Worm (Caenorhabditis elegans) whole organism, young adult: Measurements from ENCODE around the gene col-90.

ENCODE experiments used
- B0261.1 ChIP-seq: sonication (generic microtip); optimal IDR thresholded peaks from 2 replicates; lab custom pipeline; 2016; ENCODE audit warnings: mild to moderate bottlenecking, missing genetic modification characterization, moderate library complexity, missing compliant biosample characterization
- C17E4.6 ChIP-seq: fragments of 200-800 bp; sonication (Bioruptor generic); IDR thresholded peaks from 2 replicates; pipeline ENCODE4 v1.3.6; 2022; ENCODE audit warnings: missing genetic modification reagents, missing genetic modification characterization, missing compliant biosample characterization
- D2030.7 ChIP-seq: fragments of 200-800 bp; sonication (Bioruptor generic); IDR thresholded peaks from 2 replicates; pipeline ENCODE4 v1.3.6; 2022; ENCODE audit warnings: missing genetic modification reagents, missing genetic modification characterization, missing compliant biosample characterization
- F23B12.7 ChIP-seq: sonication (generic microtip); optimal IDR thresholded peaks from 2 replicates; lab custom pipeline; 2017; ENCODE audit warnings: missing genetic modification characterization, mild to moderate bottlenecking, missing compliant biosample characterization, antibody characterized with exemption, moderate library complexity; ENCODE audit not compliant: insufficient read depth
- F33H1.4 ChIP-seq: fragments of 200-800 bp; sonication (Bioruptor generic); IDR thresholded peaks from 2 replicates; pipeline ENCODE4 v1.3.6; 2022; ENCODE audit warnings: missing genetic modification reagents, missing genetic modification characterization, missing compliant biosample characterization
- F37B4.10 ChIP-seq: fragments of 200-800 bp; sonication (Bioruptor generic); IDR thresholded peaks from 2 replicates; pipeline ENCODE4 v1.3.6; 2022; ENCODE audit warnings: missing genetic modification characterization, missing compliant biosample characterization
- F39B2.1 ChIP-seq: fragments of 200-800 bp; sonication (Bioruptor generic); IDR thresholded peaks from 2 replicates; pipeline ENCODE4 v1.3.6; 2022; ENCODE audit warnings: missing genetic modification reagents, missing genetic modification characterization, missing compliant biosample characterization
- F52B5.7 ChIP-seq: sonication (generic microtip); optimal IDR thresholded peaks from 2 replicates; lab custom pipeline; 2016; ENCODE audit warnings: mild to moderate bottlenecking, missing genetic modification characterization, missing compliant biosample characterization
- Y56A3A.18 ChIP-seq: fragments of 200-800 bp; sonication (Bioruptor generic); IDR thresholded peaks from 2 replicates; pipeline ENCODE4 v1.3.6; 2022; ENCODE audit warnings: missing genetic modification reagents, missing genetic modification characterization, missing compliant biosample characterization
- Y79H2A.3 ChIP-seq: fragments of 200-800 bp; sonication (Bioruptor generic); conservative IDR thresholded peaks from 2 replicates; pipeline ENCODE4 v1.3.6; 2022; ENCODE audit warnings: missing genetic modification reagents, missing genetic modification characterization, missing compliant biosample characterization
- Y95B8A.8 ChIP-seq: fragments of 200-800 bp; sonication (Bioruptor generic); IDR thresholded peaks from 2 replicates; pipeline ENCODE4 v1.3.6; 2022; ENCODE audit warnings: missing genetic modification reagents, missing genetic modification characterization, missing compliant biosample characterization
- aptf-2 ChIP-seq: fragments of 200-800 bp; sonication (Bioruptor generic); conservative IDR thresholded peaks from 2 replicates; pipeline ENCODE4 v1.3.6; 2022; ENCODE audit warnings: missing genetic modification reagents, missing genetic modification characterization, missing compliant biosample characterization
- aptf-3 ChIP-seq: fragments of 200-800 bp; sonication (Bioruptor generic); IDR thresholded peaks from 2 replicates; pipeline ENCODE4 v1.3.6; 2022; ENCODE audit warnings: missing genetic modification characterization, missing compliant biosample characterization
- attf-3 ChIP-seq: fragments of 200-800 bp; sonication (Bioruptor generic); conservative IDR thresholded peaks from 2 replicates; pipeline ENCODE4 v1.3.6; 2022; ENCODE audit warnings: missing genetic modification reagents, missing genetic modification characterization, missing compliant biosample characterization
- attf-6 ChIP-seq: fragments of 200-800 bp; sonication (Bioruptor generic); IDR thresholded peaks from 2 replicates; pipeline ENCODE4 v1.3.6; 2022; ENCODE audit warnings: missing genetic modification reagents, missing genetic modification characterization, missing compliant biosample characterization
- cebp-2 ChIP-seq: fragments of 200-800 bp; sonication (Bioruptor generic); IDR thresholded peaks from 2 replicates; pipeline ENCODE4 v1.3.6; 2022; ENCODE audit warnings: missing genetic modification characterization, missing compliant biosample characterization
- ceh-100 ChIP-seq: fragments of 200-800 bp; sonication (Bioruptor generic); IDR thresholded peaks from 2 replicates; pipeline ENCODE4 v1.3.6; 2022; ENCODE audit warnings: missing genetic modification reagents, missing genetic modification characterization, missing compliant biosample characterization
- ceh-27 ChIP-seq: fragments of 200-800 bp; sonication (Bioruptor generic); optimal IDR thresholded peaks from 2 replicates; lab custom pipeline; 2018; ENCODE audit warnings: mild to moderate bottlenecking, missing genetic modification characterization, moderate library complexity, missing compliant biosample characterization
- ceh-40 ChIP-seq: fragments of 200-800 bp; sonication (Bioruptor generic); IDR thresholded peaks from 2 replicates; pipeline ENCODE4 v1.3.6; 2022; ENCODE audit warnings: missing genetic modification characterization, missing compliant biosample characterization
- ceh-58 ChIP-seq: fragments of 200-800 bp; sonication (Bioruptor generic); IDR thresholded peaks from 2 replicates; pipeline ENCODE4 v1.3.6; 2022; ENCODE audit warnings: missing genetic modification characterization, missing compliant biosample characterization
- die-1 ChIP-seq: sonication (generic microtip); optimal IDR thresholded peaks from 2 replicates; lab custom pipeline; 2016; ENCODE audit warnings: missing genotype, mild to moderate bottlenecking, missing genetic modification characterization, missing compliant biosample characterization
- dox-1 ChIP-seq: fragments of 200-800 bp; sonication (Bioruptor generic); IDR thresholded peaks from 2 replicates; pipeline ENCODE4 v1.3.6; 2022; ENCODE audit warnings: missing genetic modification reagents, missing genetic modification characterization, missing compliant biosample characterization
- egl-44 ChIP-seq: fragments of 200-800 bp; sonication (Bioruptor generic); IDR thresholded peaks from 2 replicates; pipeline ENCODE4 v1.3.6; 2022; ENCODE audit warnings: missing genetic modification reagents, missing genetic modification characterization, missing compliant biosample characterization
- egrh-3 ChIP-seq: fragments of 200-800 bp; sonication (Bioruptor generic); IDR thresholded peaks from 2 replicates; pipeline ENCODE4 v1.3.6; 2022; ENCODE audit warnings: missing genetic modification reagents, missing genetic modification characterization, missing compliant biosample characterization
- ekl-4 ChIP-seq: fragments of 200-800 bp; sonication (Bioruptor generic); IDR thresholded peaks from 2 replicates; pipeline ENCODE4 v1.3.6; 2022; ENCODE audit warnings: missing genetic modification reagents, missing genetic modification characterization, missing compliant biosample characterization
- gei-17 ChIP-seq: fragments of 200-800 bp; sonication (Bioruptor generic); optimal IDR thresholded peaks from 2 replicates; lab custom pipeline; 2018; ENCODE audit warnings: mild to moderate bottlenecking, missing genetic modification characterization, missing compliant biosample characterization
- hmg-1.2 ChIP-seq: fragments of 200-800 bp; sonication (Bioruptor generic); IDR thresholded peaks from 2 replicates; pipeline ENCODE4 v1.3.6; 2022; ENCODE audit warnings: missing genetic modification reagents, missing genetic modification characterization, missing compliant biosample characterization
- hmg-20 ChIP-seq: fragments of 200-800 bp; sonication (Bioruptor generic); IDR thresholded peaks from 2 replicates; pipeline ENCODE4 v1.3.6; 2022; ENCODE audit warnings: missing genetic modification reagents, missing genetic modification characterization, missing compliant biosample characterization
- hsf-1 ChIP-seq: fragments of 200-800 bp; sonication (Bioruptor generic); IDR thresholded peaks from 2 replicates; pipeline ENCODE4 v1.3.6; 2022; ENCODE audit warnings: missing genetic modification reagents, missing genetic modification characterization, missing compliant biosample characterization
- lin-26 ChIP-seq: fragments of 200-800 bp; sonication (Bioruptor generic); IDR thresholded peaks from 2 replicates; pipeline ENCODE4 v1.3.6; 2022; ENCODE audit warnings: missing genetic modification reagents, missing genetic modification characterization, missing compliant biosample characterization
- madf-3 ChIP-seq: fragments of 200-800 bp; sonication (Bioruptor generic); IDR thresholded peaks from 2 replicates; pipeline ENCODE4 v1.3.6; 2022; ENCODE audit warnings: missing genetic modification reagents, missing genetic modification characterization, missing compliant biosample characterization
- madf-6 ChIP-seq: fragments of 200-800 bp; sonication (Bioruptor generic); IDR thresholded peaks from 2 replicates; pipeline ENCODE4 v1.3.6; 2022; ENCODE audit warnings: missing genetic modification reagents, missing genetic modification characterization, missing compliant biosample characterization
- madf-8 ChIP-seq: fragments of 200-800 bp; sonication (Bioruptor generic); conservative IDR thresholded peaks from 2 replicates; pipeline ENCODE4 v1.3.6; 2022; ENCODE audit warnings: missing genetic modification reagents, missing genetic modification characterization, missing compliant biosample characterization
- mcd-1 ChIP-seq: fragments of 200-800 bp; sonication (Bioruptor generic); IDR thresholded peaks from 2 replicates; pipeline ENCODE4 v1.3.6; 2022; ENCODE audit warnings: missing genetic modification reagents, missing genetic modification characterization, missing compliant biosample characterization
- nhr-179 ChIP-seq: sonication (generic microtip); optimal IDR thresholded peaks from 2 replicates; lab custom pipeline; 2016; ENCODE audit warnings: mild to moderate bottlenecking, missing genetic modification characterization, missing compliant biosample characterization
- pbrm-1 ChIP-seq: fragments of 200-800 bp; sonication (Bioruptor generic); IDR thresholded peaks from 2 replicates; pipeline ENCODE4 v1.3.6; 2022; ENCODE audit warnings: missing genetic modification reagents, missing genetic modification characterization, missing compliant biosample characterization
- rcor-1 ChIP-seq: fragments of 200-800 bp; sonication (Bioruptor generic); IDR thresholded peaks from 2 replicates; pipeline ENCODE4 v1.3.6; 2022; ENCODE audit warnings: missing genetic modification reagents, missing genetic modification characterization, missing compliant biosample characterization
- rpc-1 ChIP-seq, 2 experiments: fragments of 150-350 bp in 1 of 2; sonication (generic microtip) in 1 of 2; optimal IDR thresholded peaks; 2 replicates each; lab custom pipeline; 2014 to 2018; ENCODE audit warnings: missing biosample characterization in 1 of 2, missing genetic modification characterization in 1 of 2, missing genetic modification reagents in 1 of 2, missing genotype in 1 of 2
- snpc-1.3 ChIP-seq: sonication (generic microtip); optimal IDR thresholded peaks from 2 replicates; lab custom pipeline; 2017; ENCODE audit warnings: missing genetic modification characterization, mild to moderate bottlenecking, missing compliant biosample characterization, antibody characterized with exemption, moderate library complexity, missing genotype, missing genetic modification reagents; ENCODE audit not compliant: insufficient read depth
- snpc-3.4 ChIP-seq: sonication (generic microtip); optimal IDR thresholded peaks from 2 replicates; lab custom pipeline; 2017; ENCODE audit warnings: missing genetic modification characterization, mild to moderate bottlenecking, missing compliant biosample characterization, antibody characterized with exemption, moderate library complexity, missing genotype, missing genetic modification reagents
- tbp1 ChIP-seq: fragments of 200-800 bp; sonication (Bioruptor generic); optimal IDR thresholded peaks from 2 replicates; lab custom pipeline; 2018; ENCODE audit warnings: mild to moderate bottlenecking, missing genetic modification characterization, missing compliant biosample characterization
- zim-3 ChIP-seq: sonication (generic microtip); optimal IDR thresholded peaks from 2 replicates; lab custom pipeline; 2017; ENCODE audit warnings: mild to moderate bottlenecking, missing genetic modification characterization, moderate library complexity, missing compliant biosample characterization
- ztf-22 ChIP-seq: fragments of 200-800 bp; sonication (Bioruptor generic); optimal IDR thresholded peaks from 2 replicates; lab custom pipeline; 2018; ENCODE audit warnings: mild to moderate bottlenecking, missing genetic modification characterization, moderate library complexity, missing compliant biosample characterization
- ztf-25 ChIP-seq: fragments of 200-800 bp; sonication (Bioruptor generic); IDR thresholded peaks from 2 replicates; pipeline ENCODE4 v1.3.6; 2022; ENCODE audit warnings: missing genetic modification reagents, missing genetic modification characterization, missing compliant biosample characterization

The col-90 gene

ce11 chrIII:7953208-7953607 lies 4.6 kb downstream of the col-90 start, which contains the start of gene let-754:
Gene let-754, minus strand, starts transcription at chrIII:7953308.
- TF ChIP-seq F52B5.7 (tag; lab: Kevin White, UChicago), result no peak
- TF ChIP-seq Y95B8A.8 (GFP tag; lab: Robert Waterston, UW), result no peak
- TF ChIP-seq snpc-3.4, result no peak
- TF ChIP-seq ceh-27, result no peak
- TF ChIP-seq zim-3 (tag; lab: Kevin White, UChicago), result no peak
- TF ChIP-seq ekl-4, result no peak
- TF ChIP-seq dox-1 (GFP tag; lab: Robert Waterston, UW), result no peak
- TF ChIP-seq die-1 (tag; lab: Kevin White, UChicago), result no peak
- TF ChIP-seq nhr-179 (tag; lab: Kevin White, UChicago), result no peak
- TF ChIP-seq F23B12.7 (tag; lab: Kevin White, UChicago), result no peak
- no peak for TF ChIP-seq ceh-40 (GFP tag; lab: Robert Waterston, UW)
- TF ChIP-seq ztf-22, result no peak
- no peak for TF ChIP-seq snpc-1.3 (tag; lab: Kevin White, UChicago)
- TF ChIP-seq gei-17 (GFP tag; lab: Kevin White, UChicago), result no peak

DNA sequence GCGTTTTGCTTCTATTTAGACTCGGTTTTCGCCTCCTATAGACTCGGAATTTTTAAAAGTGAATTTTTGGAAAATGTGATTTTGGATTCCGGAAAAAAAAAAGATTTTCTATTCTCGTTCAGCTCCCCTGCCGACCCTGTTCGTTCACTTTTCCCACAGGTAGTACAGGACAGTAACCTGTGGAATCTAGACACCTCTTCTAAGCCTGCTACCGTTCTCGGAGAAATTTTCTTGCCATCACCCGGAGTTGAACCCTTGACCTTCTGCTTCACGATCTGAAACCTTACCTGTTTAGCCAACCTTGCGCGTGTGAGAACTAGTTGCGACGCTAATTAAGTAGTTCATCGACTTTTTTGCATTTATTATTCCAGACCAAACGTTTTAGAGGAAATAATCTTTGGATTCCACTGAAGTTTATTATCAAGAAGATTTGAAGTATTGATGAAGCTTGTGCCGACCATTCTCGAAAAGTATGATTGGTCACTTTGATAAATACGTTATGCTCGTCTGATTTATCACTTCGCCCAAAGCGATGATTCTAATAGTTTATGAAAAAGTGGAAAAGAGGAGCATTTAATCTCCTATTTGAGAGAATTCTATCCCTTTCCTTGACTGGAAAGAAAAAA lies 5.2 kb downstream of the col-90 start:
- TF ChIP-seq attf-6, result peak; percentile 73
- 0 out of 2 replicates have a peak, but pooled peaks have one; percentile 49 for TF ChIP-seq cebp-2
- peak; percentile 54; the same call in 1 of the 2 replicates for TF ChIP-seq madf-3 (GFP tag; lab: Robert Waterston, UW)
- peak; percentile 2 for TF ChIP-seq rpc-1 (optimal IDR thresholded peaks at IDR 0.05; lab: Kevin White, UChicago)
- TF ChIP-seq rpc-1 (tag; optimal IDR thresholded peaks at IDR 0.05; lab: Kevin White, UChicago), result peak; percentile 59
- TF ChIP-seq lin-26, result peak; percentile 86
- 0 out of 2 replicates have a peak, but pooled peaks have one; percentile 12 for TF ChIP-seq ceh-100
- TF ChIP-seq hmg-20, result peak; percentile 26; the same call in 1 of the 2 replicates
- peak; percentile 71 for TF ChIP-seq madf-6 (GFP tag; lab: Robert Waterston, UW)
- TF ChIP-seq Y95B8A.8 (GFP tag; lab: Robert Waterston, UW), result peak; percentile 54; the same call in 1 of the 2 replicates
- peak; percentile 61; the same call in 1 of the 2 replicates for TF ChIP-seq C17E4.6 (GFP tag; lab: Robert Waterston, UW)
- 0 out of 2 replicates have a peak, but pooled peaks have one; percentile 42 for TF ChIP-seq ztf-25 (GFP tag; lab: Robert Waterston, UW)
- TF ChIP-seq Y56A3A.18 (GFP tag; lab: Robert Waterston, UW), result peak; percentile 54; the same call in 1 of the 2 replicates
- TF ChIP-seq F37B4.10 (GFP tag; lab: Robert Waterston, UW), result 0 out of 2 replicates have a peak, but pooled peaks have one; percentile 78
- 0 out of 2 replicates have a peak, but pooled peaks have one; percentile 26 for TF ChIP-seq aptf-2
- peak; percentile 62; the same call in 1 of the 2 replicates for TF ChIP-seq ekl-4
- TF ChIP-seq rcor-1 (GFP tag; lab: Robert Waterston, UW), result peak; percentile 58
- peak; percentile 30; the same call in 1 of the 2 replicates for TF ChIP-seq egrh-3 (GFP tag; lab: Robert Waterston, UW)
- peak; percentile 63; the same call in 1 of the 2 replicates for TF ChIP-seq Y79H2A.3 (GFP tag; lab: Robert Waterston, UW)
- peak; percentile 75 for TF ChIP-seq hsf-1
- peak; percentile 63 for TF ChIP-seq F33H1.4 (GFP tag; lab: Robert Waterston, UW)
- peak; percentile 71 for TF ChIP-seq tbp1 (GFP tag; lab: Kevin White, UChicago)
- 0 out of 2 replicates have a peak, but pooled peaks have one; percentile 85 for TF ChIP-seq ceh-58
- peak; percentile 42; the same call in 1 of the 2 replicates for TF ChIP-seq mcd-1
- TF ChIP-seq B0261.1, result peak; percentile 49
- TF ChIP-seq egl-44 (GFP tag; lab: Robert Waterston, UW), result peak; percentile 91
- TF ChIP-seq F39B2.1 (GFP tag; lab: Robert Waterston, UW), result 0 out of 2 replicates have a peak, but pooled peaks have one; percentile 63
- peak; percentile 39 for TF ChIP-seq hmg-1.2 (GFP tag; lab: Robert Waterston, UW)
- 0 out of 2 replicates have a peak, but pooled peaks have one; percentile 9 for TF ChIP-seq madf-8 (GFP tag; lab: Robert Waterston, UW)
- peak; percentile 84; the same call in 1 of the 2 replicates for TF ChIP-seq aptf-3 (GFP tag; lab: Robert Waterston, UW)
- peak; percentile 47; the same call in 1 of the 2 replicates for TF ChIP-seq attf-3 (GFP tag; lab: Robert Waterston, UW)
- TF ChIP-seq D2030.7, result peak; percentile 87
- peak; percentile 57; the same call in 1 of the 2 replicates for TF ChIP-seq pbrm-1 (GFP tag; lab: Robert Waterston, UW)
